Worm (Caenorhabditis elegans) whole organism, late embryonic: ENCODE measurements around the gene tbx-8.

Experiments used
- K02D7.2 ChIP-seq: sonication (generic microtip); optimal IDR thresholded peaks from 2 replicates; lab custom pipeline; 2017; ENCODE audit warnings: mild to moderate bottlenecking, missing genetic modification characterization, missing compliant biosample characterization
- K09A11.1 ChIP-seq: sonication (generic microtip); optimal IDR thresholded peaks from 2 replicates; lab custom pipeline; 2017; ENCODE audit warnings: antibody characterized with exemption, mild to moderate bottlenecking, missing genetic modification characterization, missing compliant biosample characterization; ENCODE audit not compliant: insufficient read depth
- T23F11.4 ChIP-seq: fragments of 200-800 bp; sonication (Bioruptor generic); optimal IDR thresholded peaks from 2 replicates; lab custom pipeline; 2018; ENCODE audit warnings: mild to moderate bottlenecking, missing genetic modification characterization, missing compliant biosample characterization
- ama-1 ChIP-seq: fragments of 150-350 bp; optimal IDR thresholded peaks from 2 replicates; lab custom pipeline; 2014
- ceh-14 ChIP-seq: sonication (generic microtip); optimal IDR thresholded peaks from 2 replicates; lab custom pipeline; 2016; ENCODE audit warnings: missing genotype, missing genetic modification characterization, missing compliant biosample characterization
- ceh-18 ChIP-seq: sonication (generic microtip); optimal IDR thresholded peaks from 2 replicates; lab custom pipeline; 2016; ENCODE audit warnings: missing genetic modification characterization, missing compliant biosample characterization
- ceh-19 ChIP-seq: fragments of 200-800 bp; sonication (Bioruptor generic); optimal IDR thresholded peaks from 2 replicates; lab custom pipeline; 2018; ENCODE audit warnings: mild to moderate bottlenecking, missing genetic modification characterization, missing compliant biosample characterization
- ceh-2 ChIP-seq: sonication (generic microtip); optimal IDR thresholded peaks from 2 replicates; lab custom pipeline; 2016; ENCODE audit warnings: missing genotype, missing genetic modification characterization, missing compliant biosample characterization
- ceh-22 ChIP-seq: sonication (generic microtip); optimal IDR thresholded peaks from 2 replicates; lab custom pipeline; 2017; ENCODE audit warnings: missing biosample characterization, missing genetic modification characterization
- ceh-31 ChIP-seq: sonication (generic microtip); optimal IDR thresholded peaks from 2 replicates; lab custom pipeline; 2016; ENCODE audit warnings: missing genetic modification characterization, missing compliant biosample characterization
- ceh-34 ChIP-seq: sonication (generic microtip); optimal IDR thresholded peaks from 2 replicates; lab custom pipeline; 2016; ENCODE audit warnings: mild to moderate bottlenecking, missing genetic modification characterization, missing compliant biosample characterization
- ceh-9 ChIP-seq: sonication (generic microtip); optimal IDR thresholded peaks from 2 replicates; lab custom pipeline; 2016; ENCODE audit warnings: mild to moderate bottlenecking, missing genetic modification characterization, inconsistent platforms, missing compliant biosample characterization
- che-1 ChIP-seq: sonication (generic microtip); optimal IDR thresholded peaks from 2 replicates; lab custom pipeline; 2016; ENCODE audit warnings: mild to moderate bottlenecking, missing genetic modification characterization, missing compliant biosample characterization
- dve-1 ChIP-seq: sonication (generic microtip); optimal IDR thresholded peaks from 2 replicates; lab custom pipeline; 2017; ENCODE audit warnings: antibody characterized with exemption, mild to moderate bottlenecking, missing genetic modification characterization, missing compliant biosample characterization
- elt-2 ChIP-seq: sonication (generic microtip); optimal IDR thresholded peaks from 2 replicates; lab custom pipeline; 2016; ENCODE audit warnings: missing genetic modification reagents, missing genetic modification characterization, missing compliant biosample characterization
- ets-4 ChIP-seq: sonication (generic microtip); optimal IDR thresholded peaks from 2 replicates; lab custom pipeline; 2016; ENCODE audit warnings: missing genetic modification characterization, missing compliant biosample characterization
- fax-1 ChIP-seq: sonication (generic microtip); optimal IDR thresholded peaks from 2 replicates; lab custom pipeline; 2016; ENCODE audit warnings: missing genotype, missing genetic modification characterization, missing compliant biosample characterization
- fkh-6 ChIP-seq: sonication (generic microtip); optimal IDR thresholded peaks from 2 replicates; lab custom pipeline; 2016; ENCODE audit warnings: missing genetic modification characterization, missing compliant biosample characterization
- gmeb-2 ChIP-seq: sonication (generic microtip); optimal IDR thresholded peaks from 2 replicates; lab custom pipeline; 2016; ENCODE audit warnings: missing genetic modification characterization, inconsistent platforms, missing compliant biosample characterization
- hlh-15 ChIP-seq: sonication (generic microtip); optimal IDR thresholded peaks from 2 replicates; lab custom pipeline; 2016; ENCODE audit warnings: missing genetic modification characterization, missing compliant biosample characterization
- hlh-8 ChIP-seq: sonication (generic microtip); optimal IDR thresholded peaks from 2 replicates; lab custom pipeline; 2016; ENCODE audit warnings: missing genotype, missing genetic modification characterization, missing compliant biosample characterization
- lim-6 ChIP-seq: sonication (generic microtip); optimal IDR thresholded peaks from 2 replicates; lab custom pipeline; 2016; ENCODE audit warnings: missing genetic modification characterization, missing compliant biosample characterization
- madf-2 ChIP-seq: sonication (generic microtip); optimal IDR thresholded peaks from 2 replicates; lab custom pipeline; 2017; ENCODE audit warnings: missing genetic modification characterization, missing compliant biosample characterization
- mec-3 ChIP-seq: sonication (generic microtip); optimal IDR thresholded peaks from 2 replicates; lab custom pipeline; 2016; ENCODE audit warnings: borderline replicate concordance, missing genetic modification characterization, missing compliant biosample characterization
- nfya-1 ChIP-seq: sonication (generic microtip); optimal IDR thresholded peaks from 2 replicates; lab custom pipeline; 2017; ENCODE audit warnings: missing genetic modification characterization, mild to moderate bottlenecking, missing compliant biosample characterization, antibody characterized with exemption, moderate library complexity
- nhr-11 ChIP-seq: fragments of 150-350 bp; optimal IDR thresholded peaks from 2 replicates; lab custom pipeline; 2014; ENCODE audit warnings: missing biosample characterization, missing genetic modification characterization
- nhr-232 ChIP-seq: sonication (generic microtip); optimal IDR thresholded peaks from 2 replicates; lab custom pipeline; 2016; ENCODE audit warnings: missing genetic modification characterization, missing compliant biosample characterization
- odd-2 ChIP-seq: sonication (generic microtip); optimal IDR thresholded peaks from 2 replicates; lab custom pipeline; 2017; ENCODE audit warnings: antibody characterized with exemption, mild to moderate bottlenecking, missing genetic modification characterization, missing compliant biosample characterization
- pat-9 ChIP-seq: fragments of 200-800 bp; sonication (Bioruptor generic); optimal IDR thresholded peaks from 2 replicates; lab custom pipeline; 2018; ENCODE audit warnings: mild to moderate bottlenecking, missing genetic modification characterization, moderate library complexity, missing compliant biosample characterization
- pax-1 ChIP-seq: fragments of 150-350 bp; optimal IDR thresholded peaks from 2 replicates; lab custom pipeline; 2014; ENCODE audit warnings: missing biosample characterization, missing genetic modification characterization
- pha-2 ChIP-seq: sonication (generic microtip); optimal IDR thresholded peaks from 2 replicates; lab custom pipeline; 2017; ENCODE audit warnings: mild to moderate bottlenecking, missing genetic modification characterization, missing compliant biosample characterization
- pros-1 ChIP-seq: fragments of 150-350 bp; optimal IDR thresholded peaks from 2 replicates; lab custom pipeline; 2014; ENCODE audit warnings: missing biosample characterization, missing genetic modification reagents, missing genetic modification characterization
- sox-2 ChIP-seq: fragments of 200-800 bp; sonication (Bioruptor generic); IDR thresholded peaks from 2 replicates; pipeline ENCODE4 v1.3.6; 2022; ENCODE audit warnings: missing genetic modification reagents, missing genetic modification characterization, missing compliant biosample characterization
- tbx-7 ChIP-seq: sonication (generic microtip); optimal IDR thresholded peaks from 2 replicates; lab custom pipeline; 2016; ENCODE audit warnings: missing genotype, missing genetic modification characterization, missing compliant biosample characterization
- ttx-3 ChIP-seq: sonication (generic microtip); optimal IDR thresholded peaks from 2 replicates; lab custom pipeline; 2016; ENCODE audit warnings: missing genetic modification reagents, missing genetic modification characterization, missing compliant biosample characterization
- unc-55 ChIP-seq: sonication (generic microtip); optimal IDR thresholded peaks from 2 replicates; lab custom pipeline; 2017; ENCODE audit warnings: missing biosample characterization, missing genetic modification reagents, missing genetic modification characterization

Gene tbx-8

ce11 chrIII:10318755-10319154, 28.4 kb upstream of the tbx-8 start, which contains the start of gene unc-69 (continued):
- TF ChIP-seq ttx-3 (tag; lab: Kevin White, UChicago) = no peak
- no peak for TF ChIP-seq pax-1
- no peak for TF ChIP-seq tbx-7 (tag; lab: Kevin White, UChicago)
- no peak for TF ChIP-seq nhr-11 (tag; lab: Kevin White, UChicago)
- TF ChIP-seq hlh-8 (tag; lab: Kevin White, UChicago) = no peak
- no peak for TF ChIP-seq che-1 (tag; lab: Kevin White, UChicago)
- TF ChIP-seq pros-1 (tag; lab: Kevin White, UChicago) = no peak
- TF ChIP-seq K02D7.2 (tag; lab: Kevin White, UChicago) = no peak
- TF ChIP-seq ets-4 = no peak
- TF ChIP-seq mec-3 (tag; lab: Kevin White, UChicago) = no peak
- no peak for TF ChIP-seq fkh-6 (tag; lab: Kevin White, UChicago)
- TF ChIP-seq ceh-2 (tag; lab: Kevin White, UChicago) = no peak
- no peak for TF ChIP-seq ama-1 (lab: Kevin White, UChicago)
- TF ChIP-seq fax-1 (tag; lab: Kevin White, UChicago) = no peak
- no peak for TF ChIP-seq ceh-9 (tag; lab: Kevin White, UChicago)
- TF ChIP-seq nhr-232 (tag; lab: Kevin White, UChicago) = no peak
- TF ChIP-seq ceh-31 = peak; percentile 35
- no peak for TF ChIP-seq hlh-15
- TF ChIP-seq madf-2 (tag; lab: Kevin White, UChicago) = no peak
- TF ChIP-seq T23F11.4 (GFP tag; lab: Kevin White, UChicago) = no peak
- TF ChIP-seq ceh-22 = no peak
- no peak for TF ChIP-seq gmeb-2 (tag; lab: Kevin White, UChicago)

ce11 chrIII:10320788-10321187, 26.4 kb upstream of the tbx-8 start, which contains the start of gene sas-7:
Gene sas-7 (plus strand): TSS chrIII:10321019.
- TF ChIP-seq hlh-15 (no peak), ama-1 (lab: Kevin White, UChicago) (no peak), T23F11.4 (GFP tag; lab: Kevin White, UChicago) (no peak), pat-9 (no peak)
- TF ChIP-seq, all 69 proteins: peak for 0

ce11 chrIII:10326327-10326726, 20.8 kb upstream of the tbx-8 start:
- TF ChIP-seq dve-1 (tag; lab: Kevin White, UChicago) (no peak), K09A11.1 (no peak), fkh-6 (tag; lab: Kevin White, UChicago) (no peak), ceh-18 (no peak), ceh-14 (tag; lab: Kevin White, UChicago) (no peak), tbx-7 (tag; lab: Kevin White, UChicago) (no peak), lim-6 (tag; lab: Kevin White, UChicago) (no peak), ceh-19 (GFP tag; lab: Kevin White, UChicago) (no peak), pros-1 (tag; lab: Kevin White, UChicago) (no peak)

ce11 chrIII:10328565-10329541, 18.3 kb upstream of the tbx-8 start:
- no peak for TF ChIP-seq unc-55 (GFP tag; lab: Kevin White, UChicago)
- TF ChIP-seq sox-2 = 0 out of 2 replicates have a peak, but pooled peaks have one; percentile 13
- peak; percentile 2 for TF ChIP-seq nfya-1 (tag; lab: Kevin White, UChicago)
- no peak for TF ChIP-seq ceh-34 (tag; lab: Kevin White, UChicago)
- TF ChIP-seq odd-2 = no peak
- TF ChIP-seq pha-2 (tag; lab: Kevin White, UChicago) = no peak
- TF ChIP-seq elt-2 (tag; lab: Kevin White, UChicago) = no peak
